Worm (Caenorhabditis elegans): ENCODE results near the gene acl-12.

The acl-12 gene

ce11 chrX:7393167-7393566 is 49.2 kb downstream of the acl-12 start, which contains the start of gene gad-2:
Gene gad-2, plus strand, starts transcription at chrX:7393467.
- TF ChIP-seq unc-62 (GFP tag; optimal IDR thresholded peaks at IDR 0.05) = no peak

ce11 chrX:7390270-7390669 is 52.1 kb downstream of the acl-12 start, which contains the start of gene C10A4.6:
Gene C10A4.6, plus strand, starts transcription at chrX:7390570.
- TF ChIP-seq unc-62 (GFP tag; optimal IDR thresholded peaks at IDR 0.05) = no peak
